Worm (Caenorhabditis elegans): Measurements from ENCODE around the gene srbc-30.

The srbc-30 gene

DNA sequence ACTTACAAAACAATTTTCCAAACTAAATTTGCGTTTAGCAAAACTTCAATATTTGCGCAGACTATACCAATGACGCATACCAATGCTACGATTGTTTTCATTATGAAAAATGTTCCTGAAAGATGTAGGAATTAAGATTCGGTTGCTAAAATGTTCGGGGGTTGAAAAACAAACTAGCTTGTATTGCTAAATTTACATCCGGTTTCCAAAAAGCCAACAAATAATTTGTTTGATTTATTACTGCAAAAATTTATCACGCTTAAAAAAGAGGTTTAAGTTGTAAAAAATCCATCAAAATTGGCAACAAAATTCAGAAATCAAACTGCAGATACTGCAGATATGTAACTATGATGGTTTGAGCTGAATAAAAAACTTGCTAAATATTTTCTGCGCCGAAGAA is at the start of gene srbc-30:
Gene srbc-30 (minus strand): TSS at position 101 of the 400 bp plus-strand sequence.
- TF ChIP-seq nhr-71 (tag; optimal IDR thresholded peaks at IDR 0.05): no peak
- no peak for TF ChIP-seq efl-1 (optimal IDR thresholded peaks at IDR 0.05)
- TF ChIP-seq efl-1 (GFP tag; optimal IDR thresholded peaks at IDR 0.05 in 1 of 2): peak in 1 of 2 experiments; percentile 9

DNA sequence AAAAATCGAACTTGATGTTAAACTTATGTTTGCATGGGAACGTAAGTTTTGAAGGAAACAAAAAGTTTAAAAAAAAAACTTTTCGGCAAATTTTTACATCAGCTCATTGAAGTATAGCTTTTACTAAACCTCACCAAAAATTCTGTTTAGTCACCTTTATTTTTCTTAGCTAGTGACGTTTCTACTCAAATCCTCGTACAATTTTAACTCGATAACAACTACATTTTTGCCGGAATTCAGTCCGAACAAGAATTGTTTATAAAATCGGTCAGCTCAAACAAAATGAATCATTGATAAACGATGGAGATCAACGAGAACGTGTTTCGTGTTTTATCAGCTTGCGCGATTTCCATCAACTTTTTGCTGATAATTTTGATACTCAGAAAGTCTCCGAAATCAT is 46.6 kb upstream of the srbc-30 start, which contains the start of gene str-260:
Gene str-260 (plus strand): TSS at position 301 of the 400 bp plus-strand sequence.
- no peak for TF ChIP-seq ces-1 (GFP tag; optimal IDR thresholded peaks at IDR 0.05)
- TF ChIP-seq C34B4.2 (tag; optimal IDR thresholded peaks at IDR 0.05): no peak
- no peak for TF ChIP-seq snpc-4 (tag; optimal IDR thresholded peaks at IDR 0.05)
- no peak for TF ChIP-seq elt-3 (tag; optimal IDR thresholded peaks at IDR 0.05)
- no peak for TF ChIP-seq sptf-1 (tag; optimal IDR thresholded peaks at IDR 0.05)
- no peak for TF ChIP-seq dsc-1 (tag; optimal IDR thresholded peaks at IDR 0.05)
- no peak for TF ChIP-seq ama-1 (optimal IDR thresholded peaks at IDR 0.05)

DNA sequence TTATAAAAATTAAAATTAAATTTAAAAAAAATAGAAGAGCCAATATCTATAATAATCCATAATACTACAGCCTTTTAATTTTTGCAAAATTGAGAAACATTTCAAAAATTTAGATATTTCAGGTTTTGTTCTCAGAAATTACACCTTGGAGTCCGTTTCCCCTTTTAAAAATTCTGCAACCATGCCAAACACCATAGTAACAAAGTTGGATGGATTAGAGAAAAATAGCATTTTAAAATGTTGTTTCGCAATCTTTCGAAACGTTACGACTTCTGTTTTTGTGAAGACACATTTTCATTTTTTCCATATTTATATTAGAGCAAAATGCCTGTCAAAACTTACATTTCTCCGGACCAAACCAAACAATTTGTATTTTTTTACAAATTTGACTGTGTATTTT is 44.7 kb upstream of the srbc-30 start, which contains the start of gene T24A6.7:
Gene T24A6.7 (plus strand): TSS at position 301 of the 400 bp plus-strand sequence.
- TF ChIP-seq elt-3 (tag; optimal IDR thresholded peaks at IDR 0.05) (no peak), ztf-4 (tag; optimal IDR thresholded peaks at IDR 0.05) (no peak), lsy-2 (tag; optimal IDR thresholded peaks at IDR 0.05) (no peak), egl-27 (tag; optimal IDR thresholded peaks at IDR 0.05) (no peak), lin-13 (GFP tag; optimal IDR thresholded peaks at IDR 0.05) (no peak), unc-130 (tag; optimal IDR thresholded peaks at IDR 0.05) (no peak), fkh-4 (tag; optimal IDR thresholded peaks at IDR 0.05; ENCODE audit: borderline replicate concordance) (no peak)

DNA sequence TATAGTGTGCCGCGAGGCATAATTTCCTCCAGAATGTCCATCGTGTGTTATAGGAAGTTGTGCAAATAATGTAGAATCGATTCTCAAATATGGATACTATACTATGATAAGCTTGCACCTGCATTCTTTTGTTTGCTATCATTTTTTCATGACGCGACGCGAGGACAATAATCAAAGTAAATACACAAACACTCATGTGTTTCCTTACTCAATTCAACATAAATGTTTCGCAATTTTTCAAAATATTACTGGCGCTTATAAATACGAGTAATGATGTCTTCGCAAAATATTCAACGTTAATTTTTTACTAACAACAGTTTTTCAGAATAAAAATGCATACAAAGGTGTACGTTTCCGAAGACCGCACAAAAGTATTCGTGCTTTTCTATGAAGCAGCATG is 43.0 kb upstream of the srbc-30 start, which contains the start of gene irg-1:
Gene irg-1 (plus strand): TSS at position 326 of the 400 bp plus-strand sequence.
- peak; percentile 37 for TF ChIP-seq elt-2 (tag; optimal IDR thresholded peaks at IDR 0.05)
- TF ChIP-seq alr-1 (tag; optimal IDR thresholded peaks at IDR 0.05; ENCODE audit: borderline replicate concordance): no peak
- TF ChIP-seq grh-1 (GFP tag; IDR thresholded peaks at IDR 0.05): no peak
- TF ChIP-seq hlh-4 (tag; optimal IDR thresholded peaks at IDR 0.05): no peak

DNA sequence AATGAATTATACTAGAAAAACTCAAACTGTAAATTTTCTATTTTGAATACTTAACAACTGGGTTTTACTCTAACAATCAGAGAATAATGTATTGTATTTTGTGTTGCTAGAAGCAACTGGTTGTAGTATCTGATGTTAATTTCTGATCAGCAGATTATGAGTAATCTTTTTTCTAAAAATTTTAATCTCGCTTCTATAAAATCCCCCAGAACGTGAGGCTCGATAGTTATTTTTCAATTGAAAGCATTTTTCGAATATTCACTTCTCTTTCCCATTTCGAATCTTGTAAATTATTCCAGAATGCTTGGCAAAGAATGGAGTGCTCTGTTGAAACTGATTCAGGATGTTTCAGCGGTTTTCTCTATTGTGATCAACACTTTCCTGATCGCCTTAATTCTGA is 37.6 kb upstream of the srbc-30 start, which contains the start of gene str-227:
Gene str-227 (plus strand): TSS at position 301 of the 400 bp plus-strand sequence.
- no peak for TF ChIP-seq aha-1 (tag; optimal IDR thresholded peaks at IDR 0.05)

DNA sequence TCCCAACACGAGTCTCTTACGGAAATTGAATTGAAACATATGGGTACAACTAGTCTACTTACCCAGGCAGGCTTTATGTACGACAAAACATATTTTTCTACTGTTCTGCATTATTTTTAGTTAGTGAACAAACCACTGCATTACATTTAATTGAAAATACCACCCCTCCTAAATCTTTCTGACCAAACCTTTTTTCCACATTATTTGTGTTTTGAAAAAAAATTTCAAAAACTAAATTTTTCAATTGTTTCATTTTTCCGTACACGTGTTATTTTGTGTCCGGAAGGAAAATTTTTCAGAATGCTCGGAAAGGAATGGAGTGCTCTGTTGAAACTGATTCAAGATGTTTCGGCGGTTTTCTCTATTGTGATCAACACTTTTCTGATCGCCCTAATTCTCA is 32.1 kb upstream of the srbc-30 start, which contains the start of gene str-226:
Gene str-226 (plus strand): TSS at position 301 of the 400 bp plus-strand sequence.
- TF ChIP-seq dpl-1 (GFP tag; optimal IDR thresholded peaks at IDR 0.05) (no peak), lin-13 (GFP tag; optimal IDR thresholded peaks at IDR 0.05) (no peak), lsy-2 (tag; optimal IDR thresholded peaks at IDR 0.05) (no peak), nhr-19 (GFP tag; conservative IDR thresholded peaks at IDR 0.05) (no peak), swsn-7 (tag; optimal IDR thresholded peaks at IDR 0.05) (no peak), snpc-4 (tag; optimal IDR thresholded peaks at IDR 0.05) (no peak), ztf-11 (tag; optimal IDR thresholded peaks at IDR 0.05) (no peak), ceh-63 (GFP tag; optimal IDR thresholded peaks at IDR 0.05) (no peak), unc-30 (tag; optimal IDR thresholded peaks at IDR 0.05) (no peak), xbp-1 (tag; optimal IDR thresholded peaks at IDR 0.05) (no peak), fkh-4 (tag; optimal IDR thresholded peaks at IDR 0.05; ENCODE audit: borderline replicate concordance) (no peak), snu-23 (GFP tag; optimal IDR thresholded peaks at IDR 0.05) (no peak), blmp-1 (tag; optimal IDR thresholded peaks at IDR 0.05) (no peak), ceh-90 (tag; optimal IDR thresholded peaks at IDR 0.05) (no peak), unc-130 (tag; optimal IDR thresholded peaks at IDR 0.05) (no peak), egl-13 (tag; optimal IDR thresholded peaks at IDR 0.05) (no peak), tbx-2 (tag; optimal IDR thresholded peaks at IDR 0.05) (no peak), zip-4 (GFP tag; optimal IDR thresholded peaks at IDR 0.05) (no peak), mef-2 (tag; optimal IDR thresholded peaks at IDR 0.05) (no peak), ets-5 (GFP tag; IDR thresholded peaks at IDR 0.05) (no peak)
